Worm (Caenorhabditis elegans) whole organism, L1 larva: ENCODE results near the gene zmp-5.
A peak's percentile ranks its signal among the peaks of the same experiment; 100 is the strongest.

ENCODE experiments used
- C04F5.9 ChIP-seq: sonication (generic microtip); optimal IDR thresholded peaks from 2 replicates; lab custom pipeline; 2016; ENCODE audit warnings: missing genetic modification characterization, missing compliant biosample characterization
- aly-2 ChIP-seq: fragments of 150-350 bp; optimal IDR thresholded peaks from 2 replicates; lab custom pipeline; 2014; ENCODE audit warnings: missing biosample characterization, missing genetic modification characterization
- blmp-1 ChIP-seq: fragments of 150-350 bp; optimal IDR thresholded peaks from 2 replicates; lab custom pipeline; 2014; ENCODE audit warnings: missing biosample characterization, missing genetic modification characterization
- ceh-63 ChIP-seq: fragments of 200-800 bp; sonication (Bioruptor generic); optimal IDR thresholded peaks from 2 replicates; lab custom pipeline; 2018; ENCODE audit warnings: mild to moderate bottlenecking, missing genetic modification characterization, missing compliant biosample characterization
- ceh-8 ChIP-seq: fragments of 200-800 bp; sonication (Bioruptor generic); optimal IDR thresholded peaks from 2 replicates; lab custom pipeline; 2018; ENCODE audit warnings: mild to moderate bottlenecking, missing genetic modification characterization, moderate library complexity, missing compliant biosample characterization
- ceh-82 ChIP-seq, 3 experiments: fragments of 150-350 bp in 1 of 3; sonication (generic microtip) in 2 of 3; optimal IDR thresholded peaks; 2 replicates each; lab custom pipeline; 2014 to 2017; ENCODE audit warnings: missing biosample characterization in 3 of 3, missing genetic modification characterization in 3 of 3
- ceh-90 ChIP-seq: sonication (generic microtip); optimal IDR thresholded peaks from 2 replicates; lab custom pipeline; 2016; ENCODE audit warnings: missing genetic modification characterization, missing compliant biosample characterization
- dsc-1 ChIP-seq: sonication (generic microtip); optimal IDR thresholded peaks from 2 replicates; lab custom pipeline; 2016; ENCODE audit warnings: mild to moderate bottlenecking, missing genetic modification characterization, missing compliant biosample characterization
- efl-1 ChIP-seq, 4 experiments: fragments of 150-350 bp; optimal IDR thresholded peaks in 3 of 4; peaks in 1 of 4; 1 replicate in 1 of 4; 2 replicates in 3 of 4; lab custom pipeline; 2014; ENCODE audit warnings: missing biosample characterization in 2 of 4, missing genetic modification characterization in 2 of 4, missing genetic modification reagents in 2 of 4
- elt-2 ChIP-seq: sonication (generic microtip); optimal IDR thresholded peaks from 2 replicates; lab custom pipeline; 2016; ENCODE audit warnings: missing genetic modification characterization, mild to moderate bottlenecking, inconsistent platforms, missing compliant biosample characterization, missing genetic modification reagents
- elt-3 ChIP-seq, 6 experiments: fragments of 150-350 bp in 1 of 6; sonication (generic microtip); optimal IDR thresholded peaks; 2 replicates each; lab custom pipeline; 2017 to 2018; ENCODE audit warnings: missing biosample characterization in 6 of 6, missing genetic modification characterization in 6 of 6, inconsistent platforms in 1 of 6
- fkh-10 ChIP-seq: sonication (generic microtip); optimal IDR thresholded peaks from 2 replicates; lab custom pipeline; 2017; ENCODE audit warnings: missing biosample characterization, missing genetic modification reagents, missing genetic modification characterization
- grh-1 ChIP-seq: fragments of 200-800 bp; sonication (Bioruptor generic); IDR thresholded peaks from 2 replicates; pipeline ENCODE4 v1.3.6; 2022; ENCODE audit warnings: missing genetic modification reagents, missing genetic modification characterization, missing compliant biosample characterization
- hlh-17 ChIP-seq: fragments of 200-800 bp; sonication (Bioruptor generic); optimal IDR thresholded peaks from 2 replicates; lab custom pipeline; 2018; ENCODE audit warnings: missing genetic modification characterization, mild to moderate bottlenecking, missing compliant biosample characterization, moderate library complexity, borderline replicate concordance
- irx-1 ChIP-seq: sonication (generic microtip); optimal IDR thresholded peaks from 2 replicates; lab custom pipeline; 2016; ENCODE audit warnings: missing genetic modification characterization, missing compliant biosample characterization
- jun-1 ChIP-seq: fragments of 150-350 bp; optimal IDR thresholded peaks from 2 replicates; lab custom pipeline; 2014; ENCODE audit warnings: missing biosample characterization, missing genetic modification reagents, missing genetic modification characterization
- lin-14 ChIP-seq: fragments of 200-800 bp; sonication (Bioruptor generic); optimal IDR thresholded peaks from 2 replicates; lab custom pipeline; 2018; ENCODE audit warnings: mild to moderate bottlenecking, missing genetic modification characterization, moderate library complexity, missing compliant biosample characterization
- lin-35 ChIP-seq, 2 experiments: fragments of 150-350 bp; optimal IDR thresholded peaks; 2 replicates each; lab custom pipeline; 2014; ENCODE audit warnings: missing biosample characterization in 2 of 2, missing genetic modification characterization in 2 of 2, missing genetic modification reagents in 2 of 2
- lsy-2 ChIP-seq, 2 experiments: fragments of 150-350 bp; optimal IDR thresholded peaks; 2 replicates each; lab custom pipeline; 2014; ENCODE audit warnings: missing biosample characterization in 2 of 2, missing genetic modification characterization in 2 of 2
- mab-9 ChIP-seq: fragments of 200-800 bp; sonication (Bioruptor generic); IDR thresholded peaks from 2 replicates; pipeline ENCODE4 v1.3.6; 2022; ENCODE audit warnings: missing genetic modification reagents, missing genetic modification characterization, missing compliant biosample characterization
- mdl-1 ChIP-seq, 2 experiments: fragments of 150-350 bp; optimal IDR thresholded peaks; 2 replicates each; lab custom pipeline; 2014 to 2017; ENCODE audit warnings: missing biosample characterization in 2 of 2, missing genetic modification characterization in 2 of 2, inconsistent platforms in 1 of 2
- mep-1 ChIP-seq: fragments of 150-350 bp; optimal IDR thresholded peaks from 2 replicates; lab custom pipeline; 2014; ENCODE audit warnings: missing biosample characterization, missing genetic modification characterization
- nhr-19 ChIP-seq: fragments of 200-800 bp; sonication (Bioruptor generic); conservative IDR thresholded peaks from 2 replicates; pipeline ENCODE4 v1.3.6; 2022; ENCODE audit warnings: missing genetic modification characterization, missing compliant biosample characterization
- nhr-20 ChIP-seq: sonication (generic microtip); optimal IDR thresholded peaks from 2 replicates; lab custom pipeline; 2016; ENCODE audit warnings: mild to moderate bottlenecking, missing genetic modification characterization, missing compliant biosample characterization
- nhr-47 ChIP-seq: sonication (generic microtip); optimal IDR thresholded peaks from 2 replicates; lab custom pipeline; 2016; ENCODE audit warnings: mild to moderate bottlenecking, missing genetic modification characterization, moderate library complexity, missing compliant biosample characterization
- nhr-71 ChIP-seq: sonication (generic microtip); optimal IDR thresholded peaks from 2 replicates; lab custom pipeline; 2016; ENCODE audit warnings: mild to moderate bottlenecking, missing genetic modification characterization, moderate library complexity, missing compliant biosample characterization
- nhr-85 ChIP-seq: sonication (generic microtip); peaks from one replicate; lab custom pipeline; 2016; ENCODE audit warnings: missing genetic modification characterization, inconsistent platforms, missing compliant biosample characterization
- rnt-1 ChIP-seq: sonication (generic microtip); optimal IDR thresholded peaks from 2 replicates; lab custom pipeline; 2016; ENCODE audit warnings: mild to moderate bottlenecking, missing genetic modification characterization, moderate library complexity, missing compliant biosample characterization
- skn-1 ChIP-seq: fragments of 150-350 bp; optimal IDR thresholded peaks from 2 replicates; lab custom pipeline; 2014; ENCODE audit warnings: missing biosample characterization, missing genetic modification characterization
- snu-23 ChIP-seq: sonication (generic microtip); optimal IDR thresholded peaks from 2 replicates; lab custom pipeline; 2016; ENCODE audit warnings: missing genetic modification characterization, missing compliant biosample characterization
- swsn-7 ChIP-seq: sonication (generic microtip); optimal IDR thresholded peaks from 2 replicates; lab custom pipeline; 2016; ENCODE audit warnings: missing genetic modification characterization, missing compliant biosample characterization
- tbx-2 ChIP-seq: sonication (generic microtip); optimal IDR thresholded peaks from 2 replicates; lab custom pipeline; 2016; ENCODE audit warnings: missing genetic modification characterization, missing compliant biosample characterization
- unc-62 ChIP-seq: fragments of 150-350 bp; optimal IDR thresholded peaks from 2 replicates; lab custom pipeline; 2014; ENCODE audit warnings: missing biosample characterization, missing genetic modification reagents, missing genetic modification characterization
- unc-86 ChIP-seq: sonication (generic microtip); optimal IDR thresholded peaks from 2 replicates; lab custom pipeline; 2016; ENCODE audit warnings: missing genetic modification characterization, missing compliant biosample characterization
- ztf-11 ChIP-seq, 2 experiments: sonication (generic microtip); optimal IDR thresholded peaks; 2 replicates each; lab custom pipeline; 2016 to 2017; ENCODE audit warnings: missing genetic modification characterization in 2 of 2, missing biosample characterization in 1 of 2, missing compliant biosample characterization in 1 of 2

Gene zmp-5

DNA sequence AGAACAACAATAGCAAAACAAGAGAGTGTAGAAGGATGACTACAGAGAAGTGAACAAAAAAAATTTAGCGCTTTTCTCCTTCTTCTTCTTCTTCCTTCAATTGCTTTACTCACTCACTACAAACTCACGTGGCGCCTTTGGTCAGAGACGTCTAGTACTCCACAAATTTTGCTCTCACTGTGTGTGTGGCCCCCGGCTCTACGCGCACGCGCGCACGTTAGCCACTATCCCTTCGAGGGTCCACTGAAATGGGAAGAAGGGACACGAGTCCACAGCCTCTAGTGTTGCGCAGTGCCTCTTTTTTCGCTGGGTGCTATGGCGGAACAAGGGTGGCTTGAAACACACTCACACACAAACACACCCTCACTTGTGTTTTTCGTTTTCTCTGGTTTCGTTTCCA lies 17.7 kb upstream of the zmp-5 start:
- peak; percentile 13 for TF ChIP-seq tbx-2 (tag; lab: Kevin White, UChicago)
- peak; percentile 90 for TF ChIP-seq lin-14 (GFP tag; lab: Kevin White, UChicago)
- peak in 1 of 2 experiments; percentile 50 for TF ChIP-seq mdl-1 (tag; optimal IDR thresholded peaks at IDR 0.05; lab: Kevin White, UChicago)
- no peak for TF ChIP-seq ztf-11 (tag; optimal IDR thresholded peaks at IDR 0.05; lab: Kevin White, UChicago)
- peak in 1 of 2 experiments; percentile 29 for TF ChIP-seq lsy-2 (tag; optimal IDR thresholded peaks at IDR 0.05; lab: Kevin White, UChicago)
- peak; percentile 17 for TF ChIP-seq swsn-7 (tag; lab: Kevin White, UChicago)
- peak; percentile 16 for TF ChIP-seq unc-86
- peak; percentile 27 to 37 (median 33) for TF ChIP-seq ceh-82 (tag; optimal IDR thresholded peaks at IDR 0.05; lab: Kevin White, UChicago)
- no peak for TF ChIP-seq elt-3 (tag; optimal IDR thresholded peaks at IDR 0.05; lab: Kevin White, UChicago)
- no peak for TF ChIP-seq nhr-85 (tag; lab: Kevin White, UChicago)
- TF ChIP-seq lin-35 (GFP tag; optimal IDR thresholded peaks at IDR 0.05; lab: Kevin White, UChicago), result peak in 1 of 2 experiments; percentile 19
- peak; percentile 62 for TF ChIP-seq fkh-10 (GFP tag; lab: Kevin White, UChicago)
- no peak for TF ChIP-seq nhr-20 (tag; lab: Kevin White, UChicago)
- no peak for TF ChIP-seq ceh-90
- peak; percentile 35 for TF ChIP-seq snu-23 (GFP tag; lab: Kevin White, UChicago)
- no peak for TF ChIP-seq aly-2 (tag; lab: Kevin White, UChicago)
- 0 out of 2 replicates have a peak, but pooled peaks have one; percentile 25 for TF ChIP-seq mab-9 (GFP tag; lab: Robert Waterston, UW)
- TF ChIP-seq nhr-71 (tag; lab: Kevin White, UChicago), result peak; percentile 35
- peak; percentile 17 for TF ChIP-seq nhr-47 (tag; lab: Kevin White, UChicago)
- TF ChIP-seq ceh-8, result no peak
- peak; percentile 30 for TF ChIP-seq dsc-1 (tag; lab: Kevin White, UChicago)
- no peak for TF ChIP-seq jun-1 (tag; lab: Kevin White, UChicago)

ce11 chrX:12630005-12630404 lies 16.9 kb upstream of the zmp-5 start:
- TF ChIP-seq dsc-1 (tag; lab: Kevin White, UChicago), result no peak
- TF ChIP-seq irx-1 (tag; lab: Kevin White, UChicago), result no peak
- no peak for TF ChIP-seq lsy-2 (tag; optimal IDR thresholded peaks at IDR 0.05; lab: Kevin White, UChicago)
- TF ChIP-seq unc-62, result no peak
- no peak for TF ChIP-seq efl-1 (optimal IDR thresholded peaks at IDR 0.05; lab: Kevin White, UChicago)
- TF ChIP-seq efl-1 (GFP tag; optimal IDR thresholded peaks at IDR 0.05 in 1 of 2; lab: Kevin White, UChicago), result peak in 1 of 2 experiments; percentile 31
- TF ChIP-seq mab-9 (GFP tag; lab: Robert Waterston, UW), result no peak

- TF ChIP-seq elt-2 (peak; percentile 59), lin-14 (GFP tag; lab: Kevin White, UChicago) (peak; percentile 63), C04F5.9 (tag; lab: Kevin White, UChicago) (no peak), elt-3 (tag; optimal IDR thresholded peaks at IDR 0.05; lab: Kevin White, UChicago) (peak in 4 of 6 experiments; percentile 51 to 71 (median 58)), jun-1 (tag; lab: Kevin White, UChicago) (peak; percentile 46), skn-1 (tag; lab: Kevin White, UChicago) (no peak), grh-1 (GFP tag; lab: Robert Waterston, UW) (no peak), nhr-71 (tag; lab: Kevin White, UChicago) (peak; percentile 34), nhr-20 (tag; lab: Kevin White, UChicago) (peak; percentile 44), mep-1 (tag; lab: Kevin White, UChicago) (peak; percentile 9), lin-35 (GFP tag; optimal IDR thresholded peaks at IDR 0.05; lab: Kevin White, UChicago) (peak in 1 of 2 experiments; percentile 58), nhr-19 (GFP tag; lab: Robert Waterston, UW) (0 out of 2 replicates have a peak, but pooled peaks have one; percentile 14), blmp-1 (tag; lab: Kevin White, UChicago) (peak; percentile 86), nhr-85 (tag; lab: Kevin White, UChicago) (peak; percentile 57), ceh-63 (GFP tag; lab: Kevin White, UChicago) (no peak), rnt-1 (tag; lab: Kevin White, UChicago) (peak; percentile 1), hlh-17 (no peak), lsy-2 (tag; optimal IDR thresholded peaks at IDR 0.05; lab: Kevin White, UChicago) (peak in 1 of 2 experiments; percentile 17), mdl-1 (tag; optimal IDR thresholded peaks at IDR 0.05; lab: Kevin White, UChicago) (peak in 1 of 2 experiments; percentile 67), snu-23 (GFP tag; lab: Kevin White, UChicago) (peak; percentile 33), tbx-2 (tag; lab: Kevin White, UChicago) (peak; percentile 30)
Measured at ce11 chrX:12630556-12630955, 16.4 kb upstream of the zmp-5 start.
